Fruit fly (Drosophila melanogaster): ENCODE measurements around the gene CG6833.

CG6833 gene

dm6 chr3L:14056816-14057215, 5.8 kb downstream of the CG6833 start (continued):
- TF ChIP-seq CG17612 (GFP tag; IDR thresholded peaks at IDR 0.05): no peak
- no peak for TF ChIP-seq ap (GFP tag; IDR thresholded peaks at IDR 0.05)
- TF ChIP-seq Sin3A (optimal IDR thresholded peaks at IDR 0.05): no peak
- no peak for TF ChIP-seq CG13624 (GFP tag; optimal IDR thresholded peaks at IDR 0.05)
- TF ChIP-seq CG8924 (tag; optimal IDR thresholded peaks at IDR 0.05): no peak
- no peak for TF ChIP-seq bcd (GFP tag; optimal IDR thresholded peaks at IDR 0.05)
- TF ChIP-seq org-1 (GFP tag; optimal IDR thresholded peaks at IDR 0.05): no peak
- TF ChIP-seq dm (GFP tag; optimal IDR thresholded peaks at IDR 0.05): no peak
- no peak for TF ChIP-seq CG18262 (tag; optimal IDR thresholded peaks at IDR 0.05)
- 0 out of 2 replicates have a peak, but pooled peaks have one; percentile 25 for TF ChIP-seq CG9932 (GFP tag; IDR thresholded peaks at IDR 0.05)
- TF ChIP-seq CG3407 (GFP tag; optimal IDR thresholded peaks at IDR 0.05): no peak
- TF ChIP-seq Opbp (GFP tag; IDR thresholded peaks at IDR 0.05; ENCODE audit: partially characterized antibody): no peak
- TF ChIP-seq zf30C (GFP tag; optimal IDR thresholded peaks at IDR 0.05): no peak
- TF ChIP-seq Med (GFP tag): no peak
- TF ChIP-seq pum (GFP tag; optimal IDR thresholded peaks at IDR 0.05): no peak
- TF ChIP-seq Dbx (GFP tag; IDR thresholded peaks at IDR 0.05): peak; percentile 33; the same call in 1 of the 3 replicates
- TF ChIP-seq TFAM (GFP tag; optimal IDR thresholded peaks at IDR 0.05): no peak
- no peak for TF ChIP-seq bowl (GFP tag; IDR thresholded peaks at IDR 0.05)
- 0 out of 2 replicates have a peak, but pooled peaks have one; percentile 15 for TF ChIP-seq Rfx (GFP tag; IDR thresholded peaks at IDR 0.05)
- no peak for TF ChIP-seq lola (GFP tag; optimal IDR thresholded peaks at IDR 0.05)
- no peak for TF ChIP-seq CG17385 (GFP tag; optimal IDR thresholded peaks at IDR 0.05)
- no peak for TF ChIP-seq CG17186 (GFP tag; optimal IDR thresholded peaks at IDR 0.05)
- no peak for TF ChIP-seq zfh2 (GFP tag; optimal IDR thresholded peaks at IDR 0.05)
- TF ChIP-seq slbo (GFP tag; IDR thresholded peaks at IDR 0.05): no peak
- TF ChIP-seq Atf-2 (GFP tag; optimal IDR thresholded peaks at IDR 0.05): no peak
- TF ChIP-seq ftz-f1 (GFP tag; optimal IDR thresholded peaks at IDR 0.05): peak; percentile 56
- no peak for TF ChIP-seq CG15073 (GFP tag; optimal IDR thresholded peaks at IDR 0.05)
- no peak for TF ChIP-seq Jarid2 (GFP tag; optimal IDR thresholded peaks at IDR 0.05)
- TF ChIP-seq CG34376 (GFP tag; optimal IDR thresholded peaks at IDR 0.05): no peak
- no peak for TF ChIP-seq Eip74EF (GFP tag; optimal IDR thresholded peaks at IDR 0.05)
- peak; percentile 63 for TF ChIP-seq sens (GFP tag)
- TF ChIP-seq prd (optimal IDR thresholded peaks at IDR 0.05): no peak
- TF ChIP-seq prd (GFP tag; IDR thresholded peaks at IDR 0.05): 0 out of 3 replicates have a peak, but pooled peaks have one; percentile 7
- TF ChIP-seq CG18011 (GFP tag; optimal IDR thresholded peaks at IDR 0.05): no peak
- TF ChIP-seq CG32532 (GFP tag; IDR thresholded peaks at IDR 0.05): no peak
- no peak for TF ChIP-seq CG5953 (GFP tag; IDR thresholded peaks at IDR 0.05)
- TF ChIP-seq sug (tag; optimal IDR thresholded peaks at IDR 0.05): no peak
- TF ChIP-seq E2f1 (GFP tag; IDR thresholded peaks at IDR 0.05): no peak
- TF ChIP-seq CG4424 (GFP tag; optimal IDR thresholded peaks at IDR 0.05): no peak
- TF ChIP-seq CG31441 (GFP tag; IDR thresholded peaks at IDR 0.05): no peak
- no peak for TF ChIP-seq CG7372 (GFP tag; IDR thresholded peaks at IDR 0.05)
- no peak for TF ChIP-seq NK7.1 (GFP tag; optimal IDR thresholded peaks at IDR 0.05)
- no peak for TF ChIP-seq aop (GFP tag; IDR thresholded peaks at IDR 0.05)
- TF ChIP-seq CoRest (tag; optimal IDR thresholded peaks at IDR 0.05): no peak
- no peak for TF ChIP-seq unpg (GFP tag; optimal IDR thresholded peaks at IDR 0.05)
- TF ChIP-seq CG12219 (GFP tag; optimal IDR thresholded peaks at IDR 0.05): no peak
- peak; percentile 22; the same call in 1 of the 2 replicates for TF ChIP-seq sob (GFP tag; IDR thresholded peaks at IDR 0.05)
- no peak for TF ChIP-seq Sox100B (GFP tag; optimal IDR thresholded peaks at IDR 0.05)
- TF ChIP-seq Oaz (GFP tag; IDR thresholded peaks at IDR 0.05): no peak
- TF ChIP-seq Bgb (GFP tag; IDR thresholded peaks at IDR 0.05; ENCODE audit: partially characterized antibody): no peak
- TF ChIP-seq CG15601 (tag; optimal IDR thresholded peaks at IDR 0.05): no peak
- TF ChIP-seq CG2712 (tag; optimal IDR thresholded peaks at IDR 0.05): no peak
- no peak for TF ChIP-seq CG3726 (GFP tag; IDR thresholded peaks at IDR 0.05)

All from whole organism, embryonic.